Worm (Caenorhabditis elegans): ENCODE results near the gene F17C11.2.

DNA sequence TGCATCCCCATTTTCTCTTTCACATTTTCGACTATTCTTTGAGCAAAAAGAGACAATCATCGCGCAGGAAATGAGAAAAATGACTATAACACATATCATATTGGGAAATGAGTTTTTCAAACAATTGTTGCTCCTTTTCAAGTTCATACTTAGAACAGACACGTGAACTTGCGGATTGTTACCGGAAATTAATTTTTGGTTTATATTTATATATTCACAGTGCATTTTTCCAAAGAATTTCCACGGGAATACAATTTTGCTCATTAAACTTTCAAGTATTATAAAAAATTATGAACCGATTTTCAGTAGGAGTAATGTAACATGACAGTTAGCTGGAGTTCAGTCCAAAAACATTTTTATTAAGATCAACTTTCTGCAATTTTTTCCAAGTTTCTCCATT lies 24.8 kb upstream of the F17C11.2 start, which contains the start of gene F58B4.7:
- TF ChIP-seq W03F9.2 (tag; optimal IDR thresholded peaks at IDR 0.05) (no peak), him-1 (tag; optimal IDR thresholded peaks at IDR 0.05) (no peak)
